Worm (Caenorhabditis elegans): ENCODE measurements around the gene ZK1098.12.

DNA sequence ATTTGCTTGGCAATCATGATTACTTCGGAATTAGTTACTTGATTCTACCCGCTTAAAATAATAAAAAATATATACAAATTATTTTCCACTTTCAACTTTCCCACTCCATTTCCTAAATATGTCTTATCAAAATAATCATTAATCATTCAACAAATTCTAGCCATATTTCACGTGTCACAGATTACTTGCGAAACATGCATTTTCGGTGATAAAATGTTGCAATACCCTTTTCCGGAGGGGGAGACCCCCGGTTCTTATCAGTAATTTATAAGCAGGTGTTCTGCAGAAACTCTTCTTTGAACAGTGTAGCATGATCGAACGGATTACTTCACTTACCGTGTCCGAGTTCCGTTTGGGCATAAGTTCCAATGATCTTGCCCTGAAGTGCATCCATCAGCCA is 45.3 kb downstream of the ZK1098.12 start:
- TF ChIP-seq W03F9.2 (tag; optimal IDR thresholded peaks at IDR 0.05) (no peak), him-1 (tag; optimal IDR thresholded peaks at IDR 0.05) (no peak), dao-5 (tag; optimal IDR thresholded peaks at IDR 0.05) (no peak)
